Fruit fly (Drosophila melanogaster): Measurements from ENCODE around the gene btl.

Gene btl

DNA sequence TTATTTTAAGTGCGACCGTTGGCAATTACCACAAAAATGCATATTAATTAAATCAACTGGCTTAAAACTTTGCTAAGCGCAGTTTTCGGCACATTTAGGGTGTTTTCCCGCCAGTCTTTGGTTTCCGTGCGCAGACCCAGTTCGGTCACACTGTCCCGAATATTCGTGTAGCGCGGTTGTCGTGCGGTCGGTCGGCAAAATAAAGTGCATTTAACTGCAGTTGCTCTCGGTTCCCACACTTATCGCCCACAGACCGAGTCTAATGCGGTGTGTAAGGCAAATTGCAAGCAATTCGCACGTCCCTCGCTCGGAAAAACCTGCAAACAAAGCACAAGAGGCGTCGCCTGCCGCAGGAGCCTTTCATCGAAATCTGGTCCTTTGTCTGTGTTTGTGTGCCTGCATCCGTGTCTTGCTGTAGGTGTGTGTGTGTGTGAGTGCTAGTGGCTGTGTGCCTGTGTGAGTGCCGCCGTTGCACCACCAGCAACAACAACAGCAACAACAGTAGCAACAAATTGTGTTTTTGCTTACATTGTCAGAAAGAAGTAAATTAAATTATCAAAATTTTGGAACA, 22.4 kb upstream of the btl start, which contains the start of the genes CG13484 and Frl (continued):
- TF ChIP-seq inv (GFP tag; IDR thresholded peaks at IDR 0.05; ENCODE audit: partially characterized antibody) (peak; percentile 40; the same call in 1 of the 2 replicates), fu2 (GFP tag; optimal IDR thresholded peaks at IDR 0.05) (peak; percentile 5), Scr (GFP tag; IDR thresholded peaks at IDR 0.05; ENCODE audit: partially characterized antibody) (no peak; the same call in 1 of the 2 replicates), odd (GFP tag; optimal IDR thresholded peaks at IDR 0.05) (peak; percentile 16), kay (GFP tag; optimal IDR thresholded peaks at IDR 0.05) (no peak), CG30020 (tag; optimal IDR thresholded peaks at IDR 0.05) (peak; percentile 35), bab2 (GFP tag; optimal IDR thresholded peaks at IDR 0.05) (no peak), grau (tag; optimal IDR thresholded peaks at IDR 0.05) (peak; percentile 21), CG11456 (GFP tag; IDR thresholded peaks at IDR 0.05) (0 out of 3 replicates have a peak, but pooled peaks have one; percentile 38), HLHmδ (GFP tag; optimal IDR thresholded peaks at IDR 0.05) (peak; percentile 53), sob (GFP tag; IDR thresholded peaks at IDR 0.05) (peak; percentile 62; the same call in 1 of the 2 replicates), repo (GFP tag; optimal IDR thresholded peaks at IDR 0.05) (peak; percentile 41), fd3F (GFP tag; optimal IDR thresholded peaks at IDR 0.05) (no peak), CoRest (tag; optimal IDR thresholded peaks at IDR 0.05) (peak; percentile 48), CG2875 (GFP tag; optimal IDR thresholded peaks at IDR 0.05) (no peak), CG32532 (GFP tag; IDR thresholded peaks at IDR 0.05) (no peak), az2 (GFP tag; optimal IDR thresholded peaks at IDR 0.05) (no peak), MTF-1 (GFP tag; optimal IDR thresholded peaks at IDR 0.05; ENCODE audit: borderline replicate concordance) (no peak), CG10959 (GFP tag; IDR thresholded peaks at IDR 0.05) (no peak), CG34422 (GFP tag; IDR thresholded peaks at IDR 0.05) (peak; percentile 82), dan (GFP tag; IDR thresholded peaks at IDR 0.05) (no peak), wor (GFP tag; IDR thresholded peaks at IDR 0.05) (no peak), CG8944 (GFP tag; optimal IDR thresholded peaks at IDR 0.05) (no peak), prd (optimal IDR thresholded peaks at IDR 0.05) (no peak), prd (GFP tag; IDR thresholded peaks at IDR 0.05) (peak; percentile 52), ab (GFP tag; optimal IDR thresholded peaks at IDR 0.05) (no peak), CG1602 (GFP tag; optimal IDR thresholded peaks at IDR 0.05) (no peak), Bgb (GFP tag; IDR thresholded peaks at IDR 0.05; ENCODE audit: partially characterized antibody) (peak; percentile 52; the same call in 1 of the 2 replicates), lbe (GFP tag; optimal IDR thresholded peaks at IDR 0.05) (no peak), CG14965 (GFP tag; optimal IDR thresholded peaks at IDR 0.05; ENCODE audit: borderline replicate concordance) (no peak), CrebB (tag; optimal IDR thresholded peaks at IDR 0.05) (peak; percentile 60), Jarid2 (GFP tag; optimal IDR thresholded peaks at IDR 0.05) (peak; percentile 91), Bteb2 (GFP tag; optimal IDR thresholded peaks at IDR 0.05) (peak; percentile 17), E2f2 (GFP tag; IDR thresholded peaks at IDR 0.05) (peak; percentile 71), CG4328 (GFP tag; optimal IDR thresholded peaks at IDR 0.05) (no peak), CTCF (GFP tag; optimal IDR thresholded peaks at IDR 0.05) (no peak), Fer1 (GFP tag; optimal IDR thresholded peaks at IDR 0.05) (peak; percentile 49), NFAT (GFP tag; IDR thresholded peaks at IDR 0.05) (peak; percentile 29; the same call in 1 of the 2 replicates), Chrac-16 (GFP tag; optimal IDR thresholded peaks at IDR 0.05) (no peak), CG14710 (tag; optimal IDR thresholded peaks at IDR 0.05) (peak; percentile 67), CG5953 (GFP tag; IDR thresholded peaks at IDR 0.05) (no peak), CG9876 (GFP tag; optimal IDR thresholded peaks at IDR 0.05) (peak; percentile 43), ci (GFP tag; IDR thresholded peaks at IDR 0.05) (peak; percentile 78), Asciz (GFP tag; optimal IDR thresholded peaks at IDR 0.05) (no peak), Stat92E (GFP tag; optimal IDR thresholded peaks at IDR 0.05) (peak in 1 of 3 experiments; percentile 93), CG10209 (GFP tag; optimal IDR thresholded peaks at IDR 0.05) (peak; percentile 7), CG7786 (GFP tag; optimal IDR thresholded peaks at IDR 0.05) (no peak), pzg (GFP tag; optimal IDR thresholded peaks at IDR 0.05) (peak; percentile 99), CG4854 (GFP tag; optimal IDR thresholded peaks at IDR 0.05) (peak; percentile 12), cg (GFP tag; optimal IDR thresholded peaks at IDR 0.05) (peak; percentile 96)
